Worm (Caenorhabditis elegans) whole organism, L3 larva: ENCODE results near the gene fic-1.

Experiments
- ceh-82 ChIP-seq: fragments of 150-350 bp; optimal IDR thresholded peaks from 2 replicates; lab custom pipeline; 2014; ENCODE audit warnings: missing biosample characterization, missing genetic modification characterization
- egl-27 ChIP-seq: sonication (generic microtip); optimal IDR thresholded peaks from 4 replicates; lab custom pipeline; 2017; ENCODE audit warnings: missing biosample characterization, missing genetic modification reagents, missing genetic modification characterization
- egl-5 ChIP-seq: fragments of 150-350 bp; optimal IDR thresholded peaks from 2 replicates; lab custom pipeline; 2017; ENCODE audit warnings: missing biosample characterization, missing genetic modification reagents, missing genetic modification characterization, inconsistent platforms
- elt-1 ChIP-seq: fragments of 150-350 bp; optimal IDR thresholded peaks from 2 replicates; lab custom pipeline; 2014; ENCODE audit warnings: missing biosample characterization, missing genetic modification characterization
- elt-3 ChIP-seq, 3 experiments: fragments of 150-350 bp in 1 of 3; sonication (generic microtip) in 2 of 3; optimal IDR thresholded peaks; 2 replicates in 2 of 3; 4 replicates in 1 of 3; lab custom pipeline; 2014 to 2017; ENCODE audit warnings: missing biosample characterization in 3 of 3, missing genetic modification characterization in 3 of 3
- fkh-10 ChIP-seq: sonication (generic microtip); optimal IDR thresholded peaks from 2 replicates; lab custom pipeline; 2017; ENCODE audit warnings: missing biosample characterization, missing genetic modification reagents, missing genetic modification characterization
- mdl-1 ChIP-seq: fragments of 150-350 bp; optimal IDR thresholded peaks from 2 replicates; lab custom pipeline; 2014; ENCODE audit warnings: missing biosample characterization, missing genetic modification characterization
- nhr-25 ChIP-seq: sonication (generic microtip); optimal IDR thresholded peaks from 2 replicates; lab custom pipeline; 2017; ENCODE audit warnings: missing biosample characterization, missing genetic modification characterization
- nhr-28 ChIP-seq: fragments of 150-350 bp; optimal IDR thresholded peaks from 2 replicates; lab custom pipeline; 2014; ENCODE audit warnings: missing biosample characterization, missing genetic modification characterization
- pha-4 ChIP-seq: fragments of 150-350 bp; optimal IDR thresholded peaks from 2 replicates; lab custom pipeline; 2014; ENCODE audit warnings: missing biosample characterization, missing genetic modification reagents, missing genetic modification characterization
- snpc-4 ChIP-seq: fragments of 150-350 bp; optimal IDR thresholded peaks from 2 replicates; lab custom pipeline; 2014; ENCODE audit warnings: missing biosample characterization, missing genetic modification characterization
- ztf-11 ChIP-seq: fragments of 150-350 bp; optimal IDR thresholded peaks from 2 replicates; lab custom pipeline; 2014; ENCODE audit warnings: missing biosample characterization, missing genetic modification characterization

DNA sequence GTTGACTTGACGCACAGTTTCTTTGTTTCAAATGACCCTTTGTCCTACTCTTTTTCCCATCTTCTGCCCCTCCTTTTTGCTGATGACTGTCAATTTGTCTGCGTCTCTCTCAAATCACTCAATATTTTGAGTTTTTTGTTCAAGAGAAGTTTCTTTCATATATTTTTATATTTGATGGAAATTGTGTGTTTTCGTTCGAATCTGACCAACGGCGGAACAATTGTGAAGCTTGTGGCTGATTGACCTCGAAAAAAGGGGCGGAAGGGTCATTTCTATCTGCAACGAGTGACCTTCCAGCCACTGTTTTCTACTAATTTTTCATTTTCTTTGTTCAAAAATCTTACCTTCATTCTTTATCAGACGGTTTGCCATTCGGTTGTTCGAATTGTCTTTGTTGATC lies 41.4 kb downstream of the fic-1 start:
- TF ChIP-seq mdl-1 (no peak), elt-3 (tag; optimal IDR thresholded peaks at IDR 0.05; lab: Kevin White, UChicago) (no peak), snpc-4 (no peak), egl-5 (tag; lab: Kevin White, UChicago) (no peak), elt-1 (tag; lab: Kevin White, UChicago) (no peak), ceh-82 (tag; lab: Kevin White, UChicago) (no peak), fkh-10 (no peak), nhr-25 (tag; lab: Kevin White, UChicago) (peak; percentile 61), nhr-28 (tag; lab: Kevin White, UChicago) (no peak), ztf-11 (tag; lab: Kevin White, UChicago) (no peak), egl-27 (tag; lab: Kevin White, UChicago) (no peak), pha-4 (tag; lab: Kevin White, UChicago) (no peak)
